Worm (Caenorhabditis elegans): ENCODE measurements around the gene VC5.2.

DNA sequence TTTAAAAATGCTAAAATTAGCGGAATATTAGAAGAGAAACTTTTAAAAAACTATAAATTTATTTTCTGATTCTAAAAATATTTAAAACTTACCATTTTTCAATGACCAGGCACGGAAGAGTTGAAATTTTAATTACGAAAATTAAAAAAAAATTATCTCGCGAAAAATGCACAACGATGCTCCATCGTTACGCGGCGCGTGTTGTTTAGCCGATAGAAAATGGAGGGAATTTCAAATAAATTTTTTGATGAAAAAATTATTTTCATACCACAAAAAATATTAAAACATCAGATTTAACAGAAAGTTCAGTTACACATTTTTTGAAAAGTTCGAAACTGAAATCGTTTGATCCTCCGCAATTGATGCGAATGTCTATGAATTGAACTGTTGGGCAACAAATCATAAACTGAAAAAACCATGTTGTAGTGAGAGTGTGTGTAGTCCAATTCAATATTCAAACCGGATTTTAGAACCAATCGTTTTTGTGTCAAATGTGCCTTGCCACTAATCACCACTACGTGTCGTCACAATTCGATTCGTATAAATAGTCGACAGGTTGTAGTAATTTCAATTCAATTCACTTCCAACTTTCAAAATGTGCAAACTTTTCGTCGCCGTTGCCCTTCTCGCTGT is 34.5 kb upstream of the VC5.2 start, which contains the start of the genes tofu-2 and spig-1:
- TF ChIP-seq pag-3 (tag; optimal IDR thresholded peaks at IDR 0.05; ENCODE audit: borderline replicate concordance), result no peak
- no peak for TF ChIP-seq elt-2 (tag; optimal IDR thresholded peaks at IDR 0.05)
- no peak for TF ChIP-seq ceh-31 (tag; optimal IDR thresholded peaks at IDR 0.05)
- no peak for TF ChIP-seq dmd-4 (tag; optimal IDR thresholded peaks at IDR 0.05; ENCODE audit: borderline replicate concordance)
- TF ChIP-seq hlh-15 (tag; optimal IDR thresholded peaks at IDR 0.05), result no peak
- TF ChIP-seq pros-1 (tag; optimal IDR thresholded peaks at IDR 0.05), result no peak
- no peak for TF ChIP-seq sox-4 (tag; optimal IDR thresholded peaks at IDR 0.05)
- no peak for TF ChIP-seq syd-9 (tag; optimal IDR thresholded peaks at IDR 0.05)
- TF ChIP-seq unc-42 (tag; optimal IDR thresholded peaks at IDR 0.05), result no peak
- TF ChIP-seq C38D4.7 (GFP tag; optimal IDR thresholded peaks at IDR 0.05), result no peak
- TF ChIP-seq dve-1 (tag; optimal IDR thresholded peaks at IDR 0.05), result no peak
- no peak for TF ChIP-seq K02D7.2 (tag; optimal IDR thresholded peaks at IDR 0.05)
